Fruit fly (Drosophila melanogaster) whole organism, embryonic: ENCODE measurements around the gene CG7789.

Source experiments
- Abd-B ChIP-seq: fragments of 200-800 bp; sonication (Bioruptor generic); optimal IDR thresholded peaks from 2 replicates; lab custom pipeline; 2018; ENCODE audit warnings: missing biosample characterization, mild to moderate bottlenecking, missing genetic modification characterization, moderate library complexity
- Aef1 ChIP-seq: fragments of 200-800 bp; sonication (Bioruptor generic); IDR thresholded peaks from 3 replicates; pipeline ENCODE4 v1.3.6; 2022; ENCODE audit warnings: missing biosample characterization, missing genetic modification characterization
- CG10543 ChIP-seq: fragments of 200-800 bp; sonication (Bioruptor generic); optimal IDR thresholded peaks from 3 replicates; lab custom pipeline; 2017; ENCODE audit warnings: missing biosample characterization, mild to moderate bottlenecking, missing genetic modification characterization, moderate library complexity
- CG11085 ChIP-seq: fragments of 200-800 bp; sonication (Bioruptor generic); IDR thresholded peaks from 2 replicates; pipeline ENCODE4 v1.3.6; 2022; ENCODE audit warnings: missing biosample characterization, missing genetic modification characterization
- CG11456 ChIP-seq: fragments of 200-800 bp; sonication (Bioruptor generic); IDR thresholded peaks from 3 replicates; pipeline ENCODE4 v1.3.6; 2022; ENCODE audit warnings: missing biosample characterization, missing genetic modification characterization
- CG13894 ChIP-seq: fragments of 200-800 bp; sonication (Bioruptor generic); optimal IDR thresholded peaks from 3 replicates; lab custom pipeline; 2018; ENCODE audit warnings: missing biosample characterization, mild to moderate bottlenecking, missing genetic modification characterization, moderate library complexity
- CG1647 ChIP-seq: fragments of 200-800 bp; sonication (Bioruptor generic); optimal IDR thresholded peaks from 3 replicates; lab custom pipeline; 2016; ENCODE audit warnings: missing biosample characterization, missing genetic modification characterization
- CG16779 ChIP-seq: fragments of 200-800 bp; sonication (Bioruptor generic); IDR thresholded peaks from 2 replicates; pipeline ENCODE4 v1.3.6; 2022; ENCODE audit warnings: missing biosample characterization, missing genetic modification characterization
- CG16815 ChIP-seq: fragments of 200-800 bp; sonication (Bioruptor generic); optimal IDR thresholded peaks from 3 replicates; lab custom pipeline; 2017; ENCODE audit warnings: missing biosample characterization, mild to moderate bottlenecking, missing genetic modification characterization
- CG4617 ChIP-seq: fragments of 200-800 bp; sonication (Bioruptor generic); optimal IDR thresholded peaks from 3 replicates; lab custom pipeline; 2016; ENCODE audit warnings: missing biosample characterization, missing genetic modification characterization, borderline replicate concordance
- CG6791 ChIP-seq: fragments of 200-800 bp; sonication (Bioruptor generic); IDR thresholded peaks from 3 replicates; pipeline ENCODE4 v1.3.6; 2022; ENCODE audit warnings: missing biosample characterization, missing genetic modification characterization; ENCODE audit not compliant: partially characterized antibody
- Camta ChIP-seq: fragments of 200-800 bp; sonication (Bioruptor generic); optimal IDR thresholded peaks from 2 replicates; lab custom pipeline; 2016; ENCODE audit warnings: missing biosample characterization, missing genetic modification characterization
- Chrac-16 ChIP-seq: fragments of 200-800 bp; sonication (Bioruptor generic); optimal IDR thresholded peaks from 3 replicates; lab custom pipeline; 2016; ENCODE audit warnings: missing biosample characterization, missing genetic modification characterization
- CrebB ChIP-seq: fragments of 200-800 bp; sonication (Bioruptor generic); optimal IDR thresholded peaks from 3 replicates; lab custom pipeline; 2018; ENCODE audit warnings: missing biosample characterization, mild to moderate bottlenecking, missing genetic modification characterization
- Dad ChIP-seq: fragments of 200-800 bp; sonication (Bioruptor generic); optimal IDR thresholded peaks from 3 replicates; lab custom pipeline; 2016; ENCODE audit warnings: missing biosample characterization, missing genetic modification characterization
- Dbx ChIP-seq: fragments of 200-800 bp; sonication (Bioruptor generic); IDR thresholded peaks from 3 replicates; pipeline ENCODE4 v1.3.6; 2022; ENCODE audit warnings: missing biosample characterization, missing genetic modification characterization
- E2f2 ChIP-seq: fragments of 200-800 bp; sonication (Bioruptor generic); IDR thresholded peaks from 2 replicates; pipeline ENCODE4 v1.3.6; 2022; ENCODE audit warnings: missing biosample characterization, missing genetic modification characterization
- Elba2 ChIP-seq: fragments of 200-800 bp; sonication (Bioruptor generic); optimal IDR thresholded peaks from 3 replicates; lab custom pipeline; 2016; ENCODE audit warnings: missing biosample characterization, missing genetic modification characterization
- Hand ChIP-seq: fragments of 200-800 bp; sonication (Bioruptor generic); optimal IDR thresholded peaks from 2 replicates; lab custom pipeline; 2017; ENCODE audit warnings: mild to moderate bottlenecking, missing biosample characterization, missing genetic modification reagents, missing genetic modification characterization
- HmgZ ChIP-seq: fragments of 200-800 bp; sonication (Bioruptor generic); optimal IDR thresholded peaks from 2 replicates; lab custom pipeline; 2018; ENCODE audit warnings: missing biosample characterization, mild to moderate bottlenecking, missing genetic modification characterization
- Hr3 ChIP-seq: fragments of 200-800 bp; sonication (Bioruptor generic); optimal IDR thresholded peaks from 3 replicates; lab custom pipeline; 2016; ENCODE audit warnings: missing biosample characterization, missing genetic modification characterization
- Hsf ChIP-seq: fragments of 200-800 bp; sonication (Bioruptor generic); optimal IDR thresholded peaks from 3 replicates; lab custom pipeline; 2016; ENCODE audit warnings: missing biosample characterization, missing genetic modification characterization
- MBD-R2 ChIP-seq: fragments of 200-800 bp; sonication (Bioruptor generic); IDR thresholded peaks from 2 replicates; pipeline ENCODE4 v1.3.6; 2022; ENCODE audit warnings: missing biosample characterization, missing genetic modification characterization
- MESR4 ChIP-seq: fragments of 200-800 bp; sonication (Bioruptor generic); optimal IDR thresholded peaks from 2 replicates; lab custom pipeline; 2018; ENCODE audit warnings: missing biosample characterization, mild to moderate bottlenecking, missing genetic modification characterization, moderate library complexity
- Meics ChIP-seq: fragments of 200-800 bp; sonication (Bioruptor generic); optimal IDR thresholded peaks from 2 replicates; lab custom pipeline; 2017; ENCODE audit warnings: missing biosample characterization, mild to moderate bottlenecking, missing genetic modification characterization
- Myb ChIP-seq: fragments of 200-800 bp; sonication (Bioruptor generic); optimal IDR thresholded peaks from 2 replicates; lab custom pipeline; 2016; ENCODE audit warnings: missing biosample characterization, missing genetic modification characterization
- Poxn ChIP-seq: fragments of 200-800 bp; sonication (Bioruptor generic); IDR thresholded peaks from 2 replicates; pipeline ENCODE4 v1.3.6; 2022; ENCODE audit warnings: missing biosample characterization, missing genetic modification characterization
- Six4 ChIP-seq: fragments of 200-800 bp; sonication (Bioruptor generic); optimal IDR thresholded peaks from 2 replicates; lab custom pipeline; 2016; ENCODE audit warnings: missing biosample characterization, missing genetic modification characterization
- ara ChIP-seq: fragments of 200-800 bp; sonication (Bioruptor generic); IDR thresholded peaks from 2 replicates; pipeline ENCODE4 v1.3.6; 2022; ENCODE audit warnings: missing biosample characterization, missing genetic modification characterization
- ash1 ChIP-seq: fragments of 200-800 bp; sonication (Bioruptor generic); optimal IDR thresholded peaks from 2 replicates; lab custom pipeline; 2018; ENCODE audit warnings: missing biosample characterization, mild to moderate bottlenecking, missing genetic modification characterization
- bigmax ChIP-seq: fragments of 200-800 bp; sonication (Bioruptor generic); optimal IDR thresholded peaks from 2 replicates; lab custom pipeline; 2018; ENCODE audit warnings: missing biosample characterization, mild to moderate bottlenecking, missing genetic modification characterization
- danr ChIP-seq: fragments of 200-800 bp; sonication (Bioruptor generic); IDR thresholded peaks from 2 replicates; pipeline ENCODE4 v1.3.6; 2022; ENCODE audit warnings: missing biosample characterization, missing genetic modification characterization
- ems ChIP-seq: fragments of 200-800 bp; sonication (Bioruptor generic); optimal IDR thresholded peaks from 3 replicates; lab custom pipeline; 2016; ENCODE audit warnings: missing biosample characterization, missing genetic modification characterization
- gsb ChIP-seq: fragments of 200-800 bp; sonication (Bioruptor generic); IDR thresholded peaks from 2 replicates; pipeline ENCODE4 v1.3.6; 2022; ENCODE audit warnings: missing biosample characterization, missing genetic modification characterization
- ham ChIP-seq: fragments of 200-800 bp; sonication (Bioruptor generic); IDR thresholded peaks from 2 replicates; pipeline ENCODE4 v1.3.6; 2022; ENCODE audit warnings: missing biosample characterization, missing genetic modification characterization
- kay ChIP-seq: fragments of 200-800 bp; sonication (Bioruptor generic); optimal IDR thresholded peaks from 2 replicates; lab custom pipeline; 2016; ENCODE audit warnings: missing biosample characterization, missing genetic modification characterization
- lab ChIP-seq: fragments of 200-800 bp; sonication (Bioruptor generic); optimal IDR thresholded peaks from 3 replicates; lab custom pipeline; 2017; ENCODE audit warnings: missing biosample characterization, missing genetic modification characterization, mild to moderate bottlenecking, moderate library complexity, missing genetic modification reagents
- maf-S ChIP-seq: fragments of 200-800 bp; sonication (Bioruptor generic); optimal IDR thresholded peaks from 2 replicates; lab custom pipeline; 2016; ENCODE audit warnings: missing biosample characterization, missing genetic modification characterization
- nom ChIP-seq: fragments of 200-800 bp; sonication (Bioruptor generic); optimal IDR thresholded peaks from 2 replicates; lab custom pipeline; 2017; ENCODE audit warnings: missing biosample characterization, missing genetic modification characterization, mild to moderate bottlenecking, moderate library complexity, missing genetic modification reagents
- org-1 ChIP-seq: fragments of 200-800 bp; sonication (Bioruptor generic); optimal IDR thresholded peaks from 2 replicates; lab custom pipeline; 2017; ENCODE audit warnings: missing biosample characterization, missing genetic modification characterization
- run ChIP-seq: fragments of 200-800 bp; sonication (Bioruptor generic); optimal IDR thresholded peaks from 3 replicates; lab custom pipeline; 2018; ENCODE audit warnings: missing biosample characterization, mild to moderate bottlenecking, missing genetic modification characterization
- salm ChIP-seq: fragments of 200-800 bp; sonication (Bioruptor generic); optimal IDR thresholded peaks from 2 replicates; lab custom pipeline; 2018; ENCODE audit warnings: missing biosample characterization, mild to moderate bottlenecking, missing genetic modification characterization
- slou ChIP-seq: fragments of 200-800 bp; sonication (Bioruptor generic); optimal IDR thresholded peaks from 3 replicates; lab custom pipeline; 2016; ENCODE audit warnings: missing biosample characterization, missing genetic modification characterization
- sob ChIP-seq: fragments of 200-800 bp; sonication (Bioruptor generic); IDR thresholded peaks from 2 replicates; pipeline ENCODE4 v1.3.6; 2022; ENCODE audit warnings: missing biosample characterization, missing genetic modification characterization
- tio ChIP-seq: fragments of 200-800 bp; sonication (Bioruptor generic); optimal IDR thresholded peaks from 2 replicates; lab custom pipeline; 2017; ENCODE audit warnings: missing biosample characterization, missing genetic modification characterization, inconsistent platforms
- trem ChIP-seq: fragments of 200-800 bp; optimal IDR thresholded peaks from 3 replicates; lab custom pipeline; 2019; ENCODE audit warnings: missing biosample characterization, mild to moderate bottlenecking, missing genetic modification characterization, moderate library complexity
- tx ChIP-seq: fragments of 200-800 bp; sonication (Bioruptor generic); optimal IDR thresholded peaks from 2 replicates; lab custom pipeline; 2016; ENCODE audit warnings: missing biosample characterization, missing genetic modification characterization
- unc-4 ChIP-seq: fragments of 200-800 bp; sonication (Bioruptor generic); IDR thresholded peaks from 2 replicates; pipeline ENCODE4 v1.3.6; 2022; ENCODE audit warnings: missing biosample characterization, missing genetic modification characterization; ENCODE audit not compliant: partially characterized antibody
- vvl ChIP-seq: fragments of 200-800 bp; sonication (Bioruptor generic); IDR thresholded peaks from 2 replicates; pipeline ENCODE4 v1.3.6; 2022; ENCODE audit warnings: missing biosample characterization, missing genetic modification characterization
- zf30C ChIP-seq: fragments of 200-800 bp; sonication (Bioruptor generic); optimal IDR thresholded peaks from 3 replicates; lab custom pipeline; 2018; ENCODE audit warnings: missing biosample characterization, mild to moderate bottlenecking, missing genetic modification characterization
- zfh2 ChIP-seq: fragments of 200-800 bp; sonication (Bioruptor generic); optimal IDR thresholded peaks from 2 replicates; lab custom pipeline; 2016; ENCODE audit warnings: missing biosample characterization, missing genetic modification characterization

CG7789 gene

dm6 chr3R:29772090-29772794 is 30.8 kb upstream of the CG7789 start (continued):
- TF ChIP-seq Hr3 (GFP tag; lab: Kevin White, UChicago) = peak; percentile 24
- no peak for TF ChIP-seq CG4617 (GFP tag; lab: Kevin White, UChicago)
- peak; percentile 23 for TF ChIP-seq CG10543 (GFP tag; lab: Kevin White, UChicago)
- no peak for TF ChIP-seq slou (GFP tag; lab: Kevin White, UChicago)
- TF ChIP-seq gsb = no peak
- no peak for TF ChIP-seq MESR4 (GFP tag; lab: Kevin White, UChicago)
- TF ChIP-seq Abd-B (GFP tag; lab: Kevin White, UChicago) = peak; percentile 45
- TF ChIP-seq ems = no peak
- TF ChIP-seq nom = no peak
- TF ChIP-seq zfh2 (GFP tag; lab: Kevin White, UChicago) = no peak
- TF ChIP-seq bigmax (GFP tag; lab: Kevin White, UChicago) = no peak
- no peak for TF ChIP-seq trem (tag; lab: Kevin White, UChicago)
- TF ChIP-seq CrebB = no peak
- no peak for TF ChIP-seq salm (tag; lab: Kevin White, UChicago)
- no peak for TF ChIP-seq CG16779 (GFP tag; lab: Robert Waterston, UW)
- TF ChIP-seq kay (GFP tag; lab: Kevin White, UChicago) = no peak
- peak; percentile 58 for TF ChIP-seq CG16815 (GFP tag; lab: Kevin White, UChicago)
- TF ChIP-seq org-1 (GFP tag; lab: Kevin White, UChicago) = no peak
- TF ChIP-seq CG6791 = peak; percentile 20; the same call in 1 of the 3 replicates
- TF ChIP-seq Poxn (GFP tag; lab: Robert Waterston, UW) = no peak
- peak; percentile 19 for TF ChIP-seq Six4
- no peak for TF ChIP-seq CG11085
- no peak; the same call in 1 of the 2 replicates for TF ChIP-seq vvl (GFP tag; lab: Robert Waterston, UW)
- TF ChIP-seq Dbx (GFP tag; lab: Robert Waterston, UW) = no peak
- TF ChIP-seq E2f2 = no peak
- no peak for TF ChIP-seq Elba2 (GFP tag; lab: Kevin White, UChicago)
- peak; percentile 14 for TF ChIP-seq Chrac-16 (GFP tag; lab: Kevin White, UChicago)
- TF ChIP-seq CG11456 (GFP tag; lab: Robert Waterston, UW) = peak; percentile 58; the same call in 2 of the 3 replicates
- TF ChIP-seq ara (GFP tag; lab: Robert Waterston, UW) = no peak
- TF ChIP-seq danr (GFP tag; lab: Robert Waterston, UW) = 0 out of 2 replicates have a peak, but pooled peaks have one; percentile 20
- no peak for TF ChIP-seq HmgZ (tag; lab: Kevin White, UChicago)
- peak; percentile 54; the same call in 1 of the 2 replicates for TF ChIP-seq sob (GFP tag; lab: Robert Waterston, UW)
- TF ChIP-seq Dad (GFP tag; lab: Kevin White, UChicago) = no peak
- TF ChIP-seq Hsf (GFP tag; lab: Kevin White, UChicago) = peak; percentile 8
- no peak for TF ChIP-seq zf30C (GFP tag; lab: Kevin White, UChicago)
- no peak for TF ChIP-seq Hand (GFP tag; lab: Kevin White, UChicago)
- no peak for TF ChIP-seq tx (GFP tag; lab: Kevin White, UChicago)
- no peak for TF ChIP-seq ham (GFP tag; lab: Robert Waterston, UW)
- peak; percentile 60 for TF ChIP-seq Meics (GFP tag; lab: Kevin White, UChicago)
- TF ChIP-seq CG1647 (GFP tag; lab: Kevin White, UChicago) = no peak
- TF ChIP-seq maf-S = no peak
- TF ChIP-seq Aef1 (GFP tag; lab: Robert Waterston, UW) = 0 out of 3 replicates have a peak, but pooled peaks have one; percentile 11
- TF ChIP-seq MBD-R2 (GFP tag; lab: Robert Waterston, UW) = no peak
- TF ChIP-seq run (tag; lab: Kevin White, UChicago) = no peak
- TF ChIP-seq lab = no peak
- no peak for TF ChIP-seq Camta (GFP tag; lab: Kevin White, UChicago)
- TF ChIP-seq ash1 (GFP tag; lab: Kevin White, UChicago) = no peak
- peak; percentile 62 for TF ChIP-seq tio (GFP tag; lab: Kevin White, UChicago)
- TF ChIP-seq CG13894 (tag; lab: Kevin White, UChicago) = no peak
- no peak for TF ChIP-seq Myb (GFP tag; lab: Kevin White, UChicago)
- no peak for TF ChIP-seq unc-4 (GFP tag; lab: Robert Waterston, UW)
